Fruit fly (Drosophila melanogaster): ENCODE measurements around the gene CG13829.

- TF ChIP-seq CTCF (optimal IDR thresholded peaks at IDR 0.05) (no peak), CG8478 (optimal IDR thresholded peaks at IDR 0.05) (no peak)
Measured at dm6 chr3R:23134690-23135089, 26.4 kb downstream of the CG13829 start.
